Worm (Caenorhabditis elegans) whole organism, midembryonic: Measurements from ENCODE around the gene cept-2.
"Not testable (repeated sequence)": the region's sequence is repeated elsewhere in the genome, so short reads cannot be mapped to it uniquely, and the experiment has no call there.

Experiments
- T22C8.4 ChIP-seq: fragments of 200-800 bp; sonication (Bioruptor generic); IDR thresholded peaks from 2 replicates; pipeline ENCODE4 v1.3.6; 2022; ENCODE audit warnings: missing genetic modification characterization, missing compliant biosample characterization
- cog-1 ChIP-seq: sonication (generic microtip); optimal IDR thresholded peaks from 2 replicates; lab custom pipeline; 2016; ENCODE audit warnings: missing genetic modification characterization, missing compliant biosample characterization
- flt-1 ChIP-seq: fragments of 200-800 bp; sonication (Bioruptor generic); IDR thresholded peaks from 2 replicates; pipeline ENCODE4 v1.3.6; 2022; ENCODE audit warnings: missing genetic modification characterization, missing compliant biosample characterization
- klf-2 ChIP-seq: fragments of 200-800 bp; sonication (Bioruptor generic); conservative IDR thresholded peaks from 2 replicates; pipeline ENCODE4 v1.3.6; 2022; ENCODE audit warnings: missing genetic modification reagents, missing genetic modification characterization, missing compliant biosample characterization
- med-1 ChIP-seq: sonication (generic microtip); optimal IDR thresholded peaks from 2 replicates; lab custom pipeline; 2017; ENCODE audit warnings: missing genetic modification characterization, mild to moderate bottlenecking, missing compliant biosample characterization, antibody characterized with exemption, missing genetic modification reagents; ENCODE audit not compliant: insufficient read depth
- ref-1 ChIP-seq: fragments of 200-800 bp; sonication (Bioruptor generic); conservative IDR thresholded peaks from 2 replicates; pipeline ENCODE4 v1.3.6; 2022; ENCODE audit warnings: missing genetic modification reagents, missing genetic modification characterization, missing compliant biosample characterization
- tab-1 ChIP-seq: fragments of 200-800 bp; sonication (Bioruptor generic); IDR thresholded peaks from 2 replicates; pipeline ENCODE4 v1.3.6; 2022; ENCODE audit warnings: missing genetic modification characterization, missing compliant biosample characterization
- ztf-23 ChIP-seq: fragments of 200-800 bp; sonication (Bioruptor generic); IDR thresholded peaks from 2 replicates; pipeline ENCODE4 v1.3.6; 2022; ENCODE audit warnings: missing genetic modification reagents, missing genetic modification characterization, missing compliant biosample characterization
- ztf-29 ChIP-seq: fragments of 200-800 bp; sonication (Bioruptor generic); IDR thresholded peaks from 2 replicates; pipeline ENCODE4 v1.3.6; 2022; ENCODE audit warnings: missing genetic modification reagents, missing genetic modification characterization, missing compliant biosample characterization

cept-2 gene

DNA sequence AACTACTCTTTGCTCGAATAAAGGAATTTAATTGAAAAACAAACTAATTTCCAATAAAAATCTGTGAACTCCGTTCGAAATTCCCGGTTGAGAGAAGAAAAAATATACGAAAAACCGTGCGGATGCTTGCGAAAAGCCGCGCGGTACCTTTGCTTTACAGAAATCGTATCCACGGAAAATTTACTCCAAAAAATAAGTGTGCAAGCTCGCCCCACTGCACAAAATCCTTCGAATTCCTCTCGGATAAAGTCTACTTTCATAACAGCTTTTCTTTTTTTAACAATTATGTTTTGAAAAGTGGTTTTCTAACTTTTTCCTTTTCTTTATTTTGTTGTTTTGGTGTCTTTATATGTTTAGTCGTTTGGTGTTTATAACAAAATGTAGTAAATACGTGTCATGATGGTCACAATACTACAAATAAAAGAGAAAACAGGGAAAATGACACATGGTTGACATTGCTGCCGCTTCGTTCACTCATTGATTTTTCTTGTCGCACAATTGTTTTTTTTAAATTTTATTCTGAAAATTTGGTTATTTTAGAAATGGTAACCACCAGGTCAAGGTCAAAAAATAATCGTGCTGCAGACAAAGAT, at the start of gene cept-2:
TSS of gene cept-2 (plus strand) at position 533 of the 593 bp plus-strand sequence.
- no peak for TF ChIP-seq ref-1 (GFP tag; lab: Robert Waterston, UW)
- peak; percentile 78 for TF ChIP-seq flt-1
- TF ChIP-seq ztf-23 (GFP tag; lab: Robert Waterston, UW): peak; percentile 77
- no peak for TF ChIP-seq ztf-29
- no peak for TF ChIP-seq T22C8.4
- no peak for TF ChIP-seq tab-1 (GFP tag; lab: Robert Waterston, UW)
- 0 out of 2 replicates have a peak, but pooled peaks have one; percentile 54 for TF ChIP-seq klf-2
- TF ChIP-seq cog-1 (tag; lab: Kevin White, UChicago): peak; percentile 84
- no peak for TF ChIP-seq med-1

DNA sequence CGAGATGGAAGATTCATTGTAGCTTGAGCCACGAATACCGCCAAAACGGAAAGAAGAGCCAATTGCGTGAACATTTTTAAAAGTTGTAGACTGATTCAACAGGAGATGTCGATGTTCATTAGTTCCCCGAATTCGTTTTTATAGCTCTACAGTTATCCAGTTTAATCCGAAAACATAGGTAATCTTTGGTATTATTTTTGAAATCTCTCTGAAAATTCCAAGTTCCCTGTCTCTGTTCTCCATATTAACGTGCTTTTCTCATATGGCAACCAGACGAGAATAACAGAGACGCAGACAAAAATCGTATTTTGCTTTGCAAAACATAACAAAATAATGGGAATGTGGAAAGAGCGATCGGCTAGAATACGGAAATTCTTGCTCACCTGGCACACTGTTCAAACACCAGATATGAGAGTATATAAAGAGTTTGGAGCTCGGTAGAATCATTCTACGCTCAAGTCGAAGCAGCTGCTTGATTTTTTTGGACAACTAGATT, 47.9 kb upstream of the cept-2 start, which contains the start of the genes spig-3 and F14D7.12:
TSS of gene spig-3 (minus strand) at position 101 of the 496 bp plus-strand sequence.
TSS of gene F14D7.12 (plus strand) at position 446 of the 496 bp plus-strand sequence.
- TF ChIP-seq flt-1: no peak
- TF ChIP-seq ref-1 (GFP tag; lab: Robert Waterston, UW): no peak
- TF ChIP-seq T22C8.4: no peak
- no peak for TF ChIP-seq tab-1 (GFP tag; lab: Robert Waterston, UW)
- TF ChIP-seq med-1: no peak
- TF ChIP-seq ztf-23 (GFP tag; lab: Robert Waterston, UW): no peak
- no peak for TF ChIP-seq cog-1 (tag; lab: Kevin White, UChicago)
- no peak for TF ChIP-seq klf-2
- no peak for TF ChIP-seq ztf-29

ce11 chrV:14301076-14301475, 46.5 kb upstream of the cept-2 start, which contains the start of gene F14D7.6:
TSS of gene F14D7.6 (plus strand) at chrV:14301413.
- TF ChIP-seq tab-1 (GFP tag; lab: Robert Waterston, UW) (no peak), ref-1 (GFP tag; lab: Robert Waterston, UW) (no peak), ztf-23 (GFP tag; lab: Robert Waterston, UW) (no peak), med-1 (no peak)

ce11 chrV:14306771-14307170, 40.8 kb upstream of the cept-2 start, which contains the start of gene spig-4:
TSS of gene spig-4 (minus strand) at chrV:14306871.
- not testable (repeated sequence) for TF ChIP-seq ztf-29; flt-1; ref-1 (GFP tag; lab: Robert Waterston, UW)

- TF ChIP-seq flt-1, ztf-29, klf-2: not testable (repeated sequence)
These were observed 39.4 kb upstream of the cept-2 start, which contains the start of gene spig-5 for ce11 chrV:14308164-14308563. TSS of gene spig-5 (plus strand) at chrV:14308464.

- TF ChIP-seq med-1; klf-2; ztf-23 (GFP tag; lab: Robert Waterston, UW): not testable (repeated sequence)
These were observed 37.9 kb upstream of the cept-2 start, which contains the start of gene F14D7.14 for ce11 chrV:14309632-14310031. TSS of gene F14D7.14 (plus strand) at chrV:14309932.

- no peak for TF ChIP-seq cog-1 (tag; lab: Kevin White, UChicago)
- TF ChIP-seq ztf-29: no peak
- no peak for TF ChIP-seq med-1
- no peak for TF ChIP-seq tab-1 (GFP tag; lab: Robert Waterston, UW)
- no peak for TF ChIP-seq ref-1 (GFP tag; lab: Robert Waterston, UW)
- no peak for TF ChIP-seq klf-2
- no peak for TF ChIP-seq flt-1
- TF ChIP-seq ztf-23 (GFP tag; lab: Robert Waterston, UW): no peak
- no peak for TF ChIP-seq T22C8.4
These were observed 36.5 kb upstream of the cept-2 start, which contains the start of gene ddn-3 for ce11 chrV:14311115-14311514. TSS of gene ddn-3 (minus strand) at chrV:14311215.

DNA sequence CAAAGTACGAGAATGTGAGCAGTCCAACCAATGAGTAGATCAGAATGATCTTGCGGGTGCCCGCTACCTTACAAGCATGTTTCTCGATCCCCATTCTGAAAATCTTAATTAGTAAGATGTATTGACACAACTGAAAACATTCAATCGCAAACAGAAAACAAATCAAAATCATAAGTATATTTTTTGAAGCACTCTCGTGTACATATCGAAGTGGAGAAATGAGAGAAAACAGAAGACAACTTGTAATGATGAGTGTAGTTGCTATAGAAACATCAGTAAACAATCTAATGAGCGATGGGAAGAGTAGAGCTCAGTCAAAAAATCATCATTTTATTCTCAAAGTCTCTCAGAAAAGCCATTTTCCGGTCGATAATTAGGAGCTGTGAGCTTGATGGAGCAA, 34.9 kb upstream of the cept-2 start, which contains the start of gene F14D7.8:
TSS of gene F14D7.8 (minus strand) at position 101 of the 400 bp plus-strand sequence.
- TF ChIP-seq flt-1 (no peak), cog-1 (tag; lab: Kevin White, UChicago) (no peak), ztf-29 (no peak), med-1 (no peak), tab-1 (GFP tag; lab: Robert Waterston, UW) (no peak), klf-2 (no peak), T22C8.4 (no peak), ztf-23 (GFP tag; lab: Robert Waterston, UW) (no peak), ref-1 (GFP tag; lab: Robert Waterston, UW) (no peak)

- TF ChIP-seq ztf-29 (no peak), cog-1 (tag; lab: Kevin White, UChicago) (no peak), klf-2 (no peak), med-1 (no peak), tab-1 (GFP tag; lab: Robert Waterston, UW) (no peak), ztf-23 (GFP tag; lab: Robert Waterston, UW) (no peak), T22C8.4 (no peak), ref-1 (GFP tag; lab: Robert Waterston, UW) (no peak), flt-1 (no peak)
These were observed 33.3 kb upstream of the cept-2 start, which contains the start of gene F47B8.1 for ce11 chrV:14314236-14314635. TSS of gene F47B8.1 (minus strand) at chrV:14314336.

- TF ChIP-seq tab-1 (GFP tag; lab: Robert Waterston, UW) (no peak), cog-1 (tag; lab: Kevin White, UChicago) (no peak), klf-2 (no peak), flt-1 (no peak), T22C8.4 (no peak), med-1 (no peak), ref-1 (GFP tag; lab: Robert Waterston, UW) (no peak), ztf-23 (GFP tag; lab: Robert Waterston, UW) (no peak), ztf-29 (no peak)
These were observed 31.0 kb upstream of the cept-2 start, which contains the start of gene F47B8.2 for ce11 chrV:14316525-14316924. TSS of gene F47B8.2 (minus strand) at chrV:14316625.
